Worm (Caenorhabditis elegans) whole organism, L1 larva: ENCODE results near the gene H05C05.2.

Experiments used
- blmp-1 ChIP-seq: fragments of 150-350 bp; optimal IDR thresholded peaks from 2 replicates; lab custom pipeline; 2014; ENCODE audit warnings: missing biosample characterization, missing genetic modification characterization
- dsc-1 ChIP-seq: sonication (generic microtip); optimal IDR thresholded peaks from 2 replicates; lab custom pipeline; 2016; ENCODE audit warnings: mild to moderate bottlenecking, missing genetic modification characterization, missing compliant biosample characterization
- mef-2 ChIP-seq: fragments of 150-350 bp; optimal IDR thresholded peaks from 2 replicates; lab custom pipeline; 2014; ENCODE audit warnings: missing biosample characterization, missing genetic modification characterization
- nhr-20 ChIP-seq: sonication (generic microtip); optimal IDR thresholded peaks from 2 replicates; lab custom pipeline; 2016; ENCODE audit warnings: mild to moderate bottlenecking, missing genetic modification characterization, missing compliant biosample characterization
- nhr-237 ChIP-seq: fragments of 150-350 bp; optimal IDR thresholded peaks from 2 replicates; lab custom pipeline; 2014; ENCODE audit warnings: missing biosample characterization, missing genetic modification characterization
- nhr-28 ChIP-seq: fragments of 150-350 bp; optimal IDR thresholded peaks from 2 replicates; lab custom pipeline; 2014; ENCODE audit warnings: missing biosample characterization, missing genetic modification characterization
- unc-62 ChIP-seq: fragments of 150-350 bp; optimal IDR thresholded peaks from 2 replicates; lab custom pipeline; 2014; ENCODE audit warnings: missing biosample characterization, missing genetic modification reagents, missing genetic modification characterization
- unc-86 ChIP-seq: sonication (generic microtip); optimal IDR thresholded peaks from 2 replicates; lab custom pipeline; 2016; ENCODE audit warnings: missing genetic modification characterization, missing compliant biosample characterization
- ztf-11 ChIP-seq, 2 experiments: sonication (generic microtip); optimal IDR thresholded peaks; 2 replicates each; lab custom pipeline; 2016 to 2017; ENCODE audit warnings: missing genetic modification characterization in 2 of 2, missing biosample characterization in 1 of 2, missing compliant biosample characterization in 1 of 2

ce11 chrIII:2941578-2941977, 23.9 kb downstream of the H05C05.2 start:
- TF ChIP-seq nhr-237 (tag; lab: Kevin White, UChicago) (no peak), mef-2 (tag; lab: Kevin White, UChicago) (no peak), nhr-28 (tag; lab: Kevin White, UChicago) (no peak), unc-86 (tag; lab: Kevin White, UChicago) (no peak), blmp-1 (tag; lab: Kevin White, UChicago) (no peak), dsc-1 (tag; lab: Kevin White, UChicago) (no peak), ztf-11 (tag; optimal IDR thresholded peaks at IDR 0.05; lab: Kevin White, UChicago) (no peak), nhr-20 (no peak), unc-62 (no peak)
